Fruit fly (Drosophila melanogaster): ENCODE measurements around the gene Mvd.

- TF ChIP-seq CG8478 (optimal IDR thresholded peaks at IDR 0.05) (no peak), psq (optimal IDR thresholded peaks at IDR 0.05) (no peak)
These were observed 17.5 kb downstream of the Mvd start, which contains the start of gene CG8952 for dm6 chrX:15766395-15766866.

Measured in whole organism.